Worm (Caenorhabditis elegans) whole organism, L1 larva: Measurements from ENCODE around the gene C27D6.15.

Experiments used
- C16A3.4 ChIP-seq: fragments of 150-350 bp; optimal IDR thresholded peaks from 2 replicates; lab custom pipeline; 2014; ENCODE audit warnings: missing biosample characterization, missing genetic modification characterization
- ceh-63 ChIP-seq: fragments of 200-800 bp; sonication (Bioruptor generic); optimal IDR thresholded peaks from 2 replicates; lab custom pipeline; 2018; ENCODE audit warnings: mild to moderate bottlenecking, missing genetic modification characterization, missing compliant biosample characterization
- ceh-88 ChIP-seq: fragments of 200-800 bp; sonication (Bioruptor generic); IDR thresholded peaks from 2 replicates; pipeline ENCODE4 v1.3.6; 2022; ENCODE audit warnings: missing genetic modification characterization, missing compliant biosample characterization
- dsc-1 ChIP-seq: sonication (generic microtip); optimal IDR thresholded peaks from 2 replicates; lab custom pipeline; 2016; ENCODE audit warnings: mild to moderate bottlenecking, missing genetic modification characterization, missing compliant biosample characterization
- elt-3 ChIP-seq, 6 experiments: fragments of 150-350 bp in 1 of 6; sonication (generic microtip); optimal IDR thresholded peaks; 2 replicates each; lab custom pipeline; 2017 to 2018; ENCODE audit warnings: missing biosample characterization in 6 of 6, missing genetic modification characterization in 6 of 6, inconsistent platforms in 1 of 6
- fkh-4 ChIP-seq: sonication (generic microtip); optimal IDR thresholded peaks from 2 replicates; lab custom pipeline; 2016; ENCODE audit warnings: missing compliant biosample characterization, missing genetic modification characterization, borderline replicate concordance
- fos-1 ChIP-seq: fragments of 150-350 bp; optimal IDR thresholded peaks from 2 replicates; lab custom pipeline; 2014; ENCODE audit warnings: missing biosample characterization, missing genetic modification characterization
- lin-13 ChIP-seq: fragments of 150-350 bp; optimal IDR thresholded peaks from 2 replicates; lab custom pipeline; 2014; ENCODE audit warnings: missing biosample characterization, missing genetic modification reagents, missing genetic modification characterization
- lsy-2 ChIP-seq, 2 experiments: fragments of 150-350 bp; optimal IDR thresholded peaks; 2 replicates each; lab custom pipeline; 2014; ENCODE audit warnings: missing biosample characterization in 2 of 2, missing genetic modification characterization in 2 of 2
- mep-1 ChIP-seq: fragments of 150-350 bp; optimal IDR thresholded peaks from 2 replicates; lab custom pipeline; 2014; ENCODE audit warnings: missing biosample characterization, missing genetic modification characterization
- nhr-20 ChIP-seq: sonication (generic microtip); optimal IDR thresholded peaks from 2 replicates; lab custom pipeline; 2016; ENCODE audit warnings: mild to moderate bottlenecking, missing genetic modification characterization, missing compliant biosample characterization
- nhr-71 ChIP-seq: sonication (generic microtip); optimal IDR thresholded peaks from 2 replicates; lab custom pipeline; 2016; ENCODE audit warnings: mild to moderate bottlenecking, missing genetic modification characterization, moderate library complexity, missing compliant biosample characterization
- nhr-84 ChIP-seq: sonication (generic microtip); optimal IDR thresholded peaks from 2 replicates; lab custom pipeline; 2017; ENCODE audit warnings: missing biosample characterization, missing genetic modification characterization
- nhr-85 ChIP-seq: sonication (generic microtip); peaks from one replicate; lab custom pipeline; 2016; ENCODE audit warnings: missing genetic modification characterization, inconsistent platforms, missing compliant biosample characterization
- rnt-1 ChIP-seq: sonication (generic microtip); optimal IDR thresholded peaks from 2 replicates; lab custom pipeline; 2016; ENCODE audit warnings: mild to moderate bottlenecking, missing genetic modification characterization, moderate library complexity, missing compliant biosample characterization
- snu-23 ChIP-seq: sonication (generic microtip); optimal IDR thresholded peaks from 2 replicates; lab custom pipeline; 2016; ENCODE audit warnings: missing genetic modification characterization, missing compliant biosample characterization
- swsn-7 ChIP-seq: sonication (generic microtip); optimal IDR thresholded peaks from 2 replicates; lab custom pipeline; 2016; ENCODE audit warnings: missing genetic modification characterization, missing compliant biosample characterization
- tbx-2 ChIP-seq: sonication (generic microtip); optimal IDR thresholded peaks from 2 replicates; lab custom pipeline; 2016; ENCODE audit warnings: missing genetic modification characterization, missing compliant biosample characterization
- tlp-1 ChIP-seq: fragments of 150-350 bp; optimal IDR thresholded peaks from 2 replicates; lab custom pipeline; 2014; ENCODE audit warnings: missing biosample characterization, missing genetic modification characterization
- unc-130 ChIP-seq: fragments of 150-350 bp; optimal IDR thresholded peaks from 2 replicates; lab custom pipeline; 2017; ENCODE audit warnings: missing biosample characterization, missing genetic modification characterization, inconsistent platforms
- unc-30 ChIP-seq: sonication (generic microtip); optimal IDR thresholded peaks from 2 replicates; lab custom pipeline; 2017; ENCODE audit warnings: missing biosample characterization, missing genetic modification characterization
- zag-1 ChIP-seq: fragments of 150-350 bp; optimal IDR thresholded peaks from 2 replicates; lab custom pipeline; 2014; ENCODE audit warnings: missing biosample characterization, missing genetic modification characterization

Gene C27D6.15

ce11 chrII:5220648-5221047 lies 48.9 kb downstream of the C27D6.15 start:
- TF ChIP-seq nhr-84 = no peak
- TF ChIP-seq unc-30 (tag; lab: Kevin White, UChicago) = no peak
- TF ChIP-seq ceh-88 (GFP tag; lab: Robert Waterston, UW) = no peak
- TF ChIP-seq tlp-1 (tag; lab: Kevin White, UChicago) = no peak
- peak; percentile 16 for TF ChIP-seq unc-130 (tag; lab: Kevin White, UChicago)
- TF ChIP-seq fos-1 (tag; lab: Kevin White, UChicago) = no peak
- peak; percentile 73 for TF ChIP-seq fkh-4 (tag; lab: Kevin White, UChicago)
- TF ChIP-seq snu-23 (GFP tag; lab: Kevin White, UChicago) = peak; percentile 16
- TF ChIP-seq elt-3 (tag; optimal IDR thresholded peaks at IDR 0.05; lab: Kevin White, UChicago) = no peak
- no peak for TF ChIP-seq nhr-20 (tag; lab: Kevin White, UChicago)
- peak; percentile 96 for TF ChIP-seq dsc-1 (tag; lab: Kevin White, UChicago)
- TF ChIP-seq zag-1 (tag; lab: Kevin White, UChicago) = no peak
- peak; percentile 36 for TF ChIP-seq nhr-71
- TF ChIP-seq nhr-85 (tag; lab: Kevin White, UChicago) = no peak
- TF ChIP-seq swsn-7 (tag; lab: Kevin White, UChicago) = no peak
- TF ChIP-seq ceh-63 (GFP tag; lab: Kevin White, UChicago) = no peak
- TF ChIP-seq mep-1 (tag; lab: Kevin White, UChicago) = no peak
- TF ChIP-seq lsy-2 (tag; optimal IDR thresholded peaks at IDR 0.05; lab: Kevin White, UChicago) = peak in 1 of 2 experiments; percentile 19
- no peak for TF ChIP-seq lin-13
- peak; percentile 65 for TF ChIP-seq rnt-1
- TF ChIP-seq tbx-2 (tag; lab: Kevin White, UChicago) = no peak
- TF ChIP-seq C16A3.4 = peak; percentile 2
- TF ChIP-seq, all 84 proteins: peak for 8
